Worm (Caenorhabditis elegans) whole organism, L4 larva: Measurements from ENCODE around the gene csn-5.
A peak's percentile ranks its signal among the peaks of the same experiment; 100 is the strongest.

Experiments
- D1046.2 ChIP-seq: fragments of 200-800 bp; sonication (Bioruptor generic); IDR thresholded peaks from 2 replicates; pipeline ENCODE4 v1.3.6; 2022; ENCODE audit warnings: missing genetic modification characterization, missing compliant biosample characterization
- F10B5.3 ChIP-seq: sonication (generic microtip); optimal IDR thresholded peaks from 2 replicates; lab custom pipeline; 2016; ENCODE audit warnings: mild to moderate bottlenecking, missing genetic modification characterization, missing compliant biosample characterization
- F44E2.7 ChIP-seq: fragments of 200-800 bp; sonication (Bioruptor generic); IDR thresholded peaks from 2 replicates; pipeline ENCODE4 v2.1.2; 2022; ENCODE audit warnings: missing genetic modification characterization, missing compliant biosample characterization
- R02D3.7 ChIP-seq: fragments of 150-350 bp; sonication (generic microtip); optimal IDR thresholded peaks from 3 replicates; lab custom pipeline; 2014; ENCODE audit warnings: missing biosample characterization, missing genetic modification characterization
- T20F7.1 ChIP-seq: fragments of 200-800 bp; sonication (Bioruptor generic); optimal IDR thresholded peaks from 2 replicates; lab custom pipeline; 2018; ENCODE audit warnings: mild to moderate bottlenecking, missing genetic modification characterization, missing compliant biosample characterization
- Y48G9A.11 ChIP-seq: fragments of 200-800 bp; sonication (Bioruptor generic); IDR thresholded peaks from 2 replicates; pipeline ENCODE4 v1.3.6; 2022; ENCODE audit warnings: missing genetic modification reagents, missing genetic modification characterization, missing compliant biosample characterization
- Y5F2A.4 ChIP-seq: fragments of 200-800 bp; sonication (Bioruptor generic); optimal IDR thresholded peaks from 2 replicates; lab custom pipeline; 2018; ENCODE audit warnings: mild to moderate bottlenecking, missing genetic modification characterization, missing compliant biosample characterization
- ZK337.2 ChIP-seq: fragments of 200-800 bp; sonication (Bioruptor generic); IDR thresholded peaks from 2 replicates; pipeline ENCODE4 v1.3.6; 2022; ENCODE audit warnings: missing genetic modification reagents, missing genetic modification characterization, missing compliant biosample characterization
- aha-1 ChIP-seq: fragments of 150-350 bp; peaks from one replicate; lab custom pipeline; 2014; ENCODE audit warnings: missing biosample characterization, missing genetic modification characterization
- ceh-20 ChIP-seq: fragments of 200-800 bp; sonication (Bioruptor generic); IDR thresholded peaks from 2 replicates; pipeline ENCODE4 v1.3.6; 2022; ENCODE audit warnings: missing genetic modification reagents, missing genetic modification characterization, missing compliant biosample characterization
- ceh-32 ChIP-seq: sonication (generic microtip); optimal IDR thresholded peaks from 2 replicates; lab custom pipeline; 2016; ENCODE audit warnings: mild to moderate bottlenecking, missing genetic modification characterization, missing compliant biosample characterization; ENCODE audit not compliant: poor library complexity
- cey-2 ChIP-seq: sonication (generic microtip); optimal IDR thresholded peaks from 3 replicates; lab custom pipeline; 2017; ENCODE audit warnings: missing genetic modification characterization, mild to moderate bottlenecking, missing compliant biosample characterization, antibody characterized with exemption, borderline replicate concordance; ENCODE audit not compliant: insufficient read depth
- ctbp-1 ChIP-seq: fragments of 200-800 bp; sonication (Bioruptor generic); IDR thresholded peaks from 2 replicates; pipeline ENCODE4 v1.3.6; 2022; ENCODE audit warnings: missing genetic modification reagents, missing genetic modification characterization, missing compliant biosample characterization
- daf-16 ChIP-seq, 3 experiments: sonication (generic microtip); optimal IDR thresholded peaks; 2 replicates each; lab custom pipeline; 2016 to 2017; ENCODE audit warnings: missing genetic modification characterization in 3 of 3, missing genetic modification reagents in 3 of 3, mild to moderate bottlenecking in 2 of 3, missing compliant biosample characterization in 2 of 3, missing biosample characterization in 1 of 3, moderate library complexity in 1 of 3
- dpl-1 ChIP-seq: fragments of 150-350 bp; optimal IDR thresholded peaks from 2 replicates; lab custom pipeline; 2014; ENCODE audit warnings: missing biosample characterization, missing genetic modification reagents, missing genetic modification characterization
- dve-1 ChIP-seq: sonication (generic microtip); optimal IDR thresholded peaks from 2 replicates; lab custom pipeline; 2017; ENCODE audit warnings: antibody characterized with exemption, mild to moderate bottlenecking, missing genetic modification characterization, missing compliant biosample characterization; ENCODE audit not compliant: insufficient read depth
- fos-1 ChIP-seq: fragments of 150-350 bp; optimal IDR thresholded peaks from 2 replicates; lab custom pipeline; 2014; ENCODE audit warnings: missing biosample characterization, missing genetic modification characterization
- gei-8 ChIP-seq: fragments of 200-800 bp; sonication (Bioruptor generic); optimal IDR thresholded peaks from 2 replicates; lab custom pipeline; 2018; ENCODE audit warnings: mild to moderate bottlenecking, missing genetic modification characterization, missing compliant biosample characterization
- hif-1 ChIP-seq, 2 experiments: sonication (generic microtip); optimal IDR thresholded peaks; 2 replicates each; lab custom pipeline; 2016 to 2017; ENCODE audit warnings: missing compliant biosample characterization in 2 of 2, missing genetic modification characterization in 2 of 2, missing genetic modification reagents in 2 of 2, missing genotype in 2 of 2, mild to moderate bottlenecking in 1 of 2
- hlh-11 ChIP-seq: fragments of 200-800 bp; sonication (Bioruptor generic); optimal IDR thresholded peaks from 2 replicates; lab custom pipeline; 2018; ENCODE audit warnings: mild to moderate bottlenecking, missing genetic modification characterization, missing compliant biosample characterization
- hlh-30 ChIP-seq: sonication (generic microtip); optimal IDR thresholded peaks from 2 replicates; lab custom pipeline; 2017; ENCODE audit warnings: antibody characterized with exemption, mild to moderate bottlenecking, missing genetic modification characterization, missing compliant biosample characterization; ENCODE audit not compliant: insufficient read depth
- lim-7 ChIP-seq: fragments of 200-800 bp; sonication (Bioruptor generic); IDR thresholded peaks from 2 replicates; pipeline ENCODE4 v1.3.6; 2022; ENCODE audit warnings: missing genetic modification characterization, missing compliant biosample characterization
- lin-15B ChIP-seq: fragments of 150-350 bp; sonication (generic microtip); optimal IDR thresholded peaks from 3 replicates; lab custom pipeline; 2014; ENCODE audit warnings: missing biosample characterization, missing genetic modification characterization
- lin-39 ChIP-seq: fragments of 150-350 bp; optimal IDR thresholded peaks from 2 replicates; lab custom pipeline; 2014; ENCODE audit warnings: missing biosample characterization, missing genetic modification reagents, missing genetic modification characterization
- madf-5 ChIP-seq, 2 experiments: fragments of 200-800 bp; sonication (Bioruptor generic); IDR thresholded peaks; 2 replicates each; pipeline ENCODE4 v1.3.6; 2022; ENCODE audit warnings: missing compliant biosample characterization in 2 of 2, missing genetic modification characterization in 2 of 2
- mdl-1 ChIP-seq, 2 experiments: fragments of 150-350 bp in 1 of 2; sonication (generic microtip) in 1 of 2; optimal IDR thresholded peaks; 2 replicates each; lab custom pipeline; 2014 to 2017; ENCODE audit warnings: missing biosample characterization in 2 of 2, missing genetic modification characterization in 2 of 2
- mxl-3 ChIP-seq: fragments of 200-800 bp; sonication (Bioruptor generic); optimal IDR thresholded peaks from 2 replicates; lab custom pipeline; 2018; ENCODE audit warnings: mild to moderate bottlenecking, missing genetic modification characterization, missing compliant biosample characterization
- nhr-11 ChIP-seq: fragments of 150-350 bp; optimal IDR thresholded peaks from 2 replicates; lab custom pipeline; 2014; ENCODE audit warnings: missing biosample characterization, missing genetic modification characterization
- nhr-237 ChIP-seq: sonication (generic microtip); optimal IDR thresholded peaks from 2 replicates; lab custom pipeline; 2017; ENCODE audit warnings: missing biosample characterization, missing genetic modification characterization
- nhr-25 ChIP-seq: sonication (generic microtip); optimal IDR thresholded peaks from 2 replicates; lab custom pipeline; 2017; ENCODE audit warnings: missing genetic modification characterization, mild to moderate bottlenecking, missing compliant biosample characterization, antibody characterized with exemption, moderate library complexity, borderline replicate concordance; ENCODE audit not compliant: insufficient read depth
- nhr-48 ChIP-seq: sonication (generic microtip); optimal IDR thresholded peaks from 2 replicates; lab custom pipeline; 2016; ENCODE audit warnings: mild to moderate bottlenecking, missing genetic modification characterization, missing compliant biosample characterization
- nhr-6 ChIP-seq: fragments of 150-350 bp; optimal IDR thresholded peaks from 2 replicates; lab custom pipeline; 2014; ENCODE audit warnings: missing biosample characterization, missing genetic modification characterization
- nhr-76 ChIP-seq: fragments of 150-350 bp; optimal IDR thresholded peaks from 2 replicates; lab custom pipeline; 2014; ENCODE audit warnings: missing biosample characterization, missing genetic modification characterization
- nhr-77 ChIP-seq: fragments of 150-350 bp; optimal IDR thresholded peaks from 2 replicates; lab custom pipeline; 2014; ENCODE audit warnings: missing biosample characterization, missing genetic modification characterization
- pqm-1 ChIP-seq: sonication (generic microtip); optimal IDR thresholded peaks from 2 replicates; lab custom pipeline; 2017; ENCODE audit warnings: missing biosample characterization, missing genetic modification characterization
- set-16 ChIP-seq: fragments of 200-800 bp; sonication (Bioruptor generic); IDR thresholded peaks from 2 replicates; pipeline ENCODE4 v1.3.6; 2022; ENCODE audit warnings: missing genetic modification reagents, missing genetic modification characterization, missing compliant biosample characterization
- snpc-4 ChIP-seq: fragments of 150-350 bp; optimal IDR thresholded peaks from 2 replicates; lab custom pipeline; 2014; ENCODE audit warnings: missing biosample characterization, missing genetic modification characterization
- tag-97 ChIP-seq: fragments of 200-800 bp; sonication (Bioruptor generic); IDR thresholded peaks from 2 replicates; pipeline ENCODE4 v1.3.6; 2022; ENCODE audit warnings: missing genetic modification characterization, missing compliant biosample characterization
- unc-130 ChIP-seq: sonication (generic microtip); optimal IDR thresholded peaks from 2 replicates; lab custom pipeline; 2016; ENCODE audit warnings: missing genetic modification reagents, missing genetic modification characterization, missing compliant biosample characterization
- vab-7 ChIP-seq: fragments of 200-800 bp; sonication (Bioruptor generic); IDR thresholded peaks from 2 replicates; pipeline ENCODE4 v1.3.6; 2022; ENCODE audit warnings: missing genetic modification reagents, missing genetic modification characterization, missing compliant biosample characterization
- zag-1 ChIP-seq: fragments of 150-350 bp; optimal IDR thresholded peaks from 2 replicates; lab custom pipeline; 2014; ENCODE audit warnings: missing biosample characterization, missing genetic modification characterization
- zfp-2 ChIP-seq: sonication (generic microtip); optimal IDR thresholded peaks from 2 replicates; lab custom pipeline; 2016; ENCODE audit warnings: mild to moderate bottlenecking, missing genetic modification characterization, missing compliant biosample characterization
- zfp-3 ChIP-seq: fragments of 200-800 bp; sonication (Bioruptor generic); conservative IDR thresholded peaks from 2 replicates; pipeline ENCODE4 v1.3.6; 2022; ENCODE audit warnings: missing genetic modification reagents, missing genetic modification characterization, missing compliant biosample characterization
- zip-11 ChIP-seq: fragments of 200-800 bp; sonication (Bioruptor generic); IDR thresholded peaks from 2 replicates; pipeline ENCODE4 v1.3.6; 2022; ENCODE audit warnings: missing genetic modification characterization, missing compliant biosample characterization
- zip-2 ChIP-seq: fragments of 150-350 bp; optimal IDR thresholded peaks from 2 replicates; lab custom pipeline; 2014; ENCODE audit warnings: missing biosample characterization, missing genetic modification characterization

csn-5 gene

ce11 chrIV:5649073-5649583 is at the start of gene csn-5:
Gene csn-5 (plus strand): TSS chrIV:5649533.
- TF ChIP-seq R02D3.7 (peak; percentile 64), nhr-76 (tag; lab: Kevin White, UChicago) (no peak), nhr-11 (no peak), madf-5 (GFP tag; IDR thresholded peaks at IDR 0.05; lab: Robert Waterston, UW) (no peak), F44E2.7 (GFP tag; lab: Robert Waterston, UW) (no peak), nhr-25 (no peak), ceh-32 (tag; lab: Kevin White, UChicago) (no peak), hlh-30 (peak; percentile 19), tag-97 (no peak), T20F7.1 (GFP tag; lab: Kevin White, UChicago) (peak; percentile 93), snpc-4 (tag; lab: Kevin White, UChicago) (no peak), nhr-237 (tag; lab: Kevin White, UChicago) (no peak), ZK337.2 (GFP tag; lab: Robert Waterston, UW) (no peak), daf-16 (GFP tag; optimal IDR thresholded peaks at IDR 0.05; lab: Kevin White, UChicago) (no peak), daf-16 (tag; optimal IDR thresholded peaks at IDR 0.05; lab: Kevin White, UChicago) (peak; percentile 59), zfp-2 (tag; lab: Kevin White, UChicago) (no peak), ceh-20 (no peak), dpl-1 (GFP tag; lab: Kevin White, UChicago) (peak; percentile 12), hlh-11 (no peak), Y48G9A.11 (peak; percentile 92), ctbp-1 (no peak), gei-8 (GFP tag; lab: Kevin White, UChicago) (no peak), fos-1 (tag; lab: Kevin White, UChicago) (no peak), zag-1 (tag; lab: Kevin White, UChicago) (no peak), zfp-3 (GFP tag; lab: Robert Waterston, UW) (no peak), nhr-77 (tag; lab: Kevin White, UChicago) (no peak), lin-39 (tag; lab: Kevin White, UChicago) (no peak), zip-11 (GFP tag; lab: Robert Waterston, UW) (no peak), pqm-1 (tag; lab: Kevin White, UChicago) (no peak), D1046.2 (GFP tag; lab: Robert Waterston, UW) (no peak), set-16 (no peak), aha-1 (no peak), dve-1 (tag; lab: Kevin White, UChicago) (no peak), nhr-48 (tag; lab: Kevin White, UChicago) (no peak), hif-1 (tag; optimal IDR thresholded peaks at IDR 0.05; lab: Kevin White, UChicago) (no peak), mdl-1 (tag; optimal IDR thresholded peaks at IDR 0.05; lab: Kevin White, UChicago) (no peak), vab-7 (GFP tag; lab: Robert Waterston, UW) (no peak), nhr-6 (tag; lab: Kevin White, UChicago) (no peak), mxl-3 (GFP tag; lab: Kevin White, UChicago) (no peak), Y5F2A.4 (GFP tag; lab: Kevin White, UChicago) (no peak), unc-130 (no peak), F10B5.3 (tag; lab: Kevin White, UChicago) (no peak), cey-2 (tag; lab: Kevin White, UChicago) (no peak), zip-2 (tag; lab: Kevin White, UChicago) (no peak), lin-15B (no peak), lim-7 (GFP tag; lab: Robert Waterston, UW) (no peak)
- TF ChIP-seq, all 104 proteins: peak for 6
